Fruit fly (Drosophila melanogaster) whole organism, pupa: ENCODE measurements around the gene CenG1A.
A peak's percentile ranks its signal among the peaks of the same experiment; 100 is the strongest.

Source experiments
- CG10348 ChIP-seq: fragments of 200-800 bp; sonication (Bioruptor generic); IDR thresholded peaks from 2 replicates; pipeline ENCODE4 v1.3.6; 2022; ENCODE audit warnings: missing biosample characterization, missing genetic modification characterization
- CG12605 ChIP-seq: fragments of 200-800 bp; sonication (Bioruptor generic); IDR thresholded peaks from 2 replicates; pipeline ENCODE4 v1.3.6; 2022; ENCODE audit warnings: missing biosample characterization, missing genetic modification characterization
- CG13204 ChIP-seq: fragments of 200-800 bp; sonication (Bioruptor generic); optimal IDR thresholded peaks from 2 replicates; lab custom pipeline; 2018; ENCODE audit warnings: missing biosample characterization, mild to moderate bottlenecking, missing genetic modification characterization, moderate library complexity
- CG14655 ChIP-seq: fragments of 200-800 bp; sonication (Bioruptor generic); optimal IDR thresholded peaks from 3 replicates; lab custom pipeline; 2017; ENCODE audit warnings: mild to moderate bottlenecking, missing biosample characterization, missing genetic modification reagents, missing genetic modification characterization
- CG15710 ChIP-seq: fragments of 200-800 bp; sonication (Bioruptor generic); optimal IDR thresholded peaks from 2 replicates; lab custom pipeline; 2018; ENCODE audit warnings: missing biosample characterization, mild to moderate bottlenecking, missing genetic modification characterization, moderate library complexity
- CG17806 ChIP-seq: fragments of 200-800 bp; sonication (Bioruptor generic); optimal IDR thresholded peaks from 2 replicates; lab custom pipeline; 2018; ENCODE audit warnings: missing biosample characterization, mild to moderate bottlenecking, missing genetic modification characterization, moderate library complexity
- CG32121 ChIP-seq: fragments of 200-800 bp; sonication (Bioruptor generic); IDR thresholded peaks from 2 replicates; pipeline ENCODE4 v1.3.6; 2022; ENCODE audit warnings: missing biosample characterization, missing genetic modification characterization
- CG34367 ChIP-seq: fragments of 200-800 bp; sonication (Bioruptor generic); optimal IDR thresholded peaks from 2 replicates; lab custom pipeline; 2018; ENCODE audit warnings: missing biosample characterization, mild to moderate bottlenecking, missing genetic modification characterization
- CG4496 ChIP-seq: fragments of 200-800 bp; sonication (Bioruptor generic); IDR thresholded peaks from 3 replicates; pipeline ENCODE4 v1.3.6; 2022; ENCODE audit warnings: missing biosample characterization, missing genetic modification characterization
- CG8159 ChIP-seq: fragments of 200-800 bp; sonication (Bioruptor generic); optimal IDR thresholded peaks from 3 replicates; lab custom pipeline; 2018; ENCODE audit warnings: missing biosample characterization, mild to moderate bottlenecking, missing genetic modification characterization, moderate library complexity
- CG8301 ChIP-seq: fragments of 200-800 bp; sonication (Bioruptor generic); optimal IDR thresholded peaks from 2 replicates; lab custom pipeline; 2018; ENCODE audit warnings: missing biosample characterization, mild to moderate bottlenecking, missing genetic modification characterization
- CG9948 ChIP-seq: fragments of 200-800 bp; sonication (Bioruptor generic); optimal IDR thresholded peaks from 2 replicates; lab custom pipeline; 2018; ENCODE audit warnings: missing biosample characterization, mild to moderate bottlenecking, missing genetic modification characterization, moderate library complexity
- D1 ChIP-seq: fragments of 200-800 bp; sonication (Bioruptor generic); optimal IDR thresholded peaks from 2 replicates; lab custom pipeline; 2018; ENCODE audit warnings: missing biosample characterization, mild to moderate bottlenecking, missing genetic modification characterization, moderate library complexity
- EcR ChIP-seq: fragments of 200-800 bp; sonication (Bioruptor generic); optimal IDR thresholded peaks from 3 replicates; lab custom pipeline; 2019; ENCODE audit warnings: missing biosample characterization, missing genetic modification characterization, mild to moderate bottlenecking, moderate library complexity, missing genetic modification reagents
- Ets98B ChIP-seq: fragments of 200-800 bp; sonication (Bioruptor generic); IDR thresholded peaks from 2 replicates; pipeline ENCODE4 v1.3.6; 2022; ENCODE audit warnings: missing biosample characterization, missing genetic modification characterization
- Pif1A ChIP-seq: fragments of 200-800 bp; sonication (Bioruptor generic); optimal IDR thresholded peaks from 3 replicates; lab custom pipeline; 2016; ENCODE audit warnings: missing biosample characterization, missing genetic modification characterization
- Pif1B ChIP-seq: fragments of 200-800 bp; sonication (Bioruptor generic); optimal IDR thresholded peaks from 3 replicates; lab custom pipeline; 2016; ENCODE audit warnings: missing biosample characterization, missing genetic modification characterization
- Snoo ChIP-seq: fragments of 200-800 bp; sonication (Bioruptor generic); optimal IDR thresholded peaks from 3 replicates; lab custom pipeline; 2017; ENCODE audit warnings: missing biosample characterization, mild to moderate bottlenecking, missing genetic modification characterization, inconsistent platforms
- fd96Ca ChIP-seq: fragments of 200-800 bp; sonication (Bioruptor generic); IDR thresholded peaks from 3 replicates; pipeline ENCODE4 v1.3.6; 2022; ENCODE audit warnings: missing biosample characterization, missing genetic modification characterization
- gl ChIP-seq: fragments of 200-800 bp; sonication (Bioruptor generic); optimal IDR thresholded peaks from 2 replicates; lab custom pipeline; 2018; ENCODE audit warnings: missing biosample characterization, mild to moderate bottlenecking, missing genetic modification characterization
- rn ChIP-seq: fragments of 200-800 bp; sonication (Bioruptor generic); IDR thresholded peaks from 2 replicates; pipeline ENCODE4 v1.3.6; 2022; ENCODE audit warnings: missing biosample characterization, missing genetic modification characterization

The CenG1A gene

dm6 chr2L:13881387-13881902 is 46.1 kb downstream of the CenG1A start:
- TF ChIP-seq Pif1A (GFP tag; lab: Kevin White, UChicago): no peak
- TF ChIP-seq Snoo: no peak
- TF ChIP-seq fd96Ca (GFP tag; lab: Robert Waterston, UW): 0 out of 3 replicates have a peak, but pooled peaks have one; percentile 33

- TF ChIP-seq CG32121 (GFP tag; lab: Robert Waterston, UW) (no peak), Pif1A (GFP tag; lab: Kevin White, UChicago) (peak; percentile 0)
These were observed 46.6 kb downstream of the CenG1A start for dm6 chr2L:13881939-13882338.

- TF ChIP-seq EcR (GFP tag; lab: Kevin White, UChicago) (peak; percentile 55), Ets98B (GFP tag; lab: Robert Waterston, UW) (no peak)
These were observed 48.8 kb downstream of the CenG1A start for dm6 chr2L:13884063-13884656.

- TF ChIP-seq fd96Ca (GFP tag; lab: Robert Waterston, UW) (no peak), Pif1B (peak; percentile 18), Snoo (peak; percentile 49), CG14655 (peak; percentile 51), CG8301 (tag; lab: Kevin White, UChicago) (peak; percentile 34), EcR (GFP tag; lab: Kevin White, UChicago) (peak; percentile 83), CG4496 (GFP tag; lab: Robert Waterston, UW) (0 out of 3 replicates have a peak, but pooled peaks have one; percentile 51), Pif1A (GFP tag; lab: Kevin White, UChicago) (no peak), CG34367 (tag; lab: Kevin White, UChicago) (no peak), CG8159 (tag; lab: Kevin White, UChicago) (peak; percentile 63), CG17806 (tag; lab: Kevin White, UChicago) (peak; percentile 24), rn (no peak), CG15710 (tag; lab: Kevin White, UChicago) (peak; percentile 20), CG9948 (tag; lab: Kevin White, UChicago) (no peak)
These were observed 49.4 kb downstream of the CenG1A start for dm6 chr2L:13884678-13885303.

- peak; percentile 20 for TF ChIP-seq CG14655
- no peak for TF ChIP-seq CG8301 (tag; lab: Kevin White, UChicago)
These were observed 51.1 kb downstream of the CenG1A start for dm6 chr2L:13886326-13887073.

dm6 chr2L:13889934-13890333 is 54.6 kb downstream of the CenG1A start:
- no peak for TF ChIP-seq CG32121 (GFP tag; lab: Robert Waterston, UW)
- TF ChIP-seq EcR (GFP tag; lab: Kevin White, UChicago): peak; percentile 57

- TF ChIP-seq CG14655: no peak
- no peak for TF ChIP-seq D1
- TF ChIP-seq CG34367 (tag; lab: Kevin White, UChicago): no peak
These were observed 57.5 kb downstream of the CenG1A start for dm6 chr2L:13892826-13893225.

dm6 chr2L:13893439-13893838 is 58.1 kb downstream of the CenG1A start:
- TF ChIP-seq D1 (no peak), rn (no peak), fd96Ca (GFP tag; lab: Robert Waterston, UW) (no peak), CG8301 (tag; lab: Kevin White, UChicago) (no peak), EcR (GFP tag; lab: Kevin White, UChicago) (no peak), CG13204 (peak; percentile 21), CG14655 (no peak), Pif1A (GFP tag; lab: Kevin White, UChicago) (no peak), Ets98B (GFP tag; lab: Robert Waterston, UW) (no peak; the same call in 1 of the 2 replicates), gl (no peak), CG15710 (tag; lab: Kevin White, UChicago) (peak; percentile 48), Snoo (no peak), CG10348 (GFP tag; lab: Robert Waterston, UW) (no peak), CG34367 (tag; lab: Kevin White, UChicago) (peak; percentile 29), CG9948 (tag; lab: Kevin White, UChicago) (peak; percentile 60), CG12605 (GFP tag; lab: Robert Waterston, UW) (peak; percentile 33; the same call in 1 of the 2 replicates), CG8159 (tag; lab: Kevin White, UChicago) (no peak), CG17806 (tag; lab: Kevin White, UChicago) (peak; percentile 68), CG4496 (GFP tag; lab: Robert Waterston, UW) (peak; percentile 29; the same call in 1 of the 3 replicates), Pif1B (no peak), CG32121 (GFP tag; lab: Robert Waterston, UW) (no peak)
- TF ChIP-seq, all 21 proteins: peak for 7
